Fruit fly (Drosophila melanogaster) whole organism, embryonic: ENCODE data around the gene CG18135.
A peak's percentile ranks its signal among the peaks of the same experiment; 100 is the strongest.

Source experiments
- Ada2b ChIP-seq: fragments of 200-800 bp; sonication (Bioruptor generic); IDR thresholded peaks from 2 replicates; pipeline ENCODE4 v1.3.6; 2022; ENCODE audit warnings: missing biosample characterization, missing genetic modification characterization
- B-H1 ChIP-seq: fragments of 200-800 bp; sonication (Bioruptor generic); IDR thresholded peaks from 3 replicates; pipeline ENCODE4 v1.3.6; 2022; ENCODE audit warnings: missing biosample characterization, missing genetic modification characterization
- BEAF-32 ChIP-seq: fragments of 200-800 bp; sonication (Bioruptor generic); optimal IDR thresholded peaks from 3 replicates; lab custom pipeline; 2017; ENCODE audit warnings: missing biosample characterization, missing genetic modification characterization, mild to moderate bottlenecking, moderate library complexity, missing genetic modification reagents
- C15 ChIP-seq: fragments of 200-800 bp; sonication (Bioruptor generic); IDR thresholded peaks from 3 replicates; pipeline ENCODE4 v1.3.6; 2022; ENCODE audit warnings: missing biosample characterization, missing genetic modification characterization
- CG10267 ChIP-seq: fragments of 200-800 bp; sonication (Bioruptor generic); optimal IDR thresholded peaks from 2 replicates; lab custom pipeline; 2018; ENCODE audit warnings: missing biosample characterization, mild to moderate bottlenecking, missing genetic modification characterization, moderate library complexity
- CG11093 ChIP-seq: fragments of 200-800 bp; sonication (Bioruptor generic); IDR thresholded peaks from 3 replicates; pipeline ENCODE4 v1.3.6; 2022; ENCODE audit warnings: missing biosample characterization, missing genetic modification characterization
- CG14667 ChIP-seq: fragments of 200-800 bp; sonication (Bioruptor generic); IDR thresholded peaks from 2 replicates; pipeline ENCODE4 v1.3.6; 2022; ENCODE audit warnings: missing biosample characterization, missing genetic modification characterization
- CG14710 ChIP-seq: fragments of 200-800 bp; sonication (Bioruptor generic); optimal IDR thresholded peaks from 3 replicates; lab custom pipeline; 2019; ENCODE audit warnings: missing biosample characterization, mild to moderate bottlenecking, missing genetic modification characterization, moderate library complexity
- CG16779 ChIP-seq: fragments of 200-800 bp; sonication (Bioruptor generic); IDR thresholded peaks from 2 replicates; pipeline ENCODE4 v1.3.6; 2022; ENCODE audit warnings: missing biosample characterization, missing genetic modification characterization
- CG2199 ChIP-seq: fragments of 200-800 bp; sonication (Bioruptor generic); IDR thresholded peaks from 3 replicates; pipeline ENCODE4 v1.3.6; 2022; ENCODE audit warnings: missing biosample characterization, missing genetic modification characterization
- CG33557 ChIP-seq: fragments of 200-800 bp; sonication (Bioruptor generic); optimal IDR thresholded peaks from 2 replicates; lab custom pipeline; 2019; ENCODE audit warnings: missing biosample characterization, mild to moderate bottlenecking, missing genetic modification characterization, moderate library complexity
- CG34224 ChIP-seq: fragments of 200-800 bp; sonication (Bioruptor generic); IDR thresholded peaks from 3 replicates; pipeline ENCODE4 v1.3.6; 2022; ENCODE audit warnings: missing biosample characterization, missing genetic modification characterization; ENCODE audit not compliant: partially characterized antibody
- CG42726 ChIP-seq: fragments of 200-800 bp; sonication (Bioruptor generic); IDR thresholded peaks from 2 replicates; pipeline ENCODE4 v1.3.6; 2022; ENCODE audit warnings: missing biosample characterization, missing genetic modification characterization; ENCODE audit not compliant: partially characterized antibody
- CG4617 ChIP-seq: fragments of 200-800 bp; sonication (Bioruptor generic); optimal IDR thresholded peaks from 3 replicates; lab custom pipeline; 2016; ENCODE audit warnings: missing biosample characterization, missing genetic modification characterization, borderline replicate concordance
- CG5953 ChIP-seq: fragments of 200-800 bp; sonication (Bioruptor generic); IDR thresholded peaks from 2 replicates; pipeline ENCODE4 v1.3.6; 2022; ENCODE audit warnings: missing biosample characterization, missing genetic modification characterization
- CG6791 ChIP-seq: fragments of 200-800 bp; sonication (Bioruptor generic); IDR thresholded peaks from 3 replicates; pipeline ENCODE4 v1.3.6; 2022; ENCODE audit warnings: missing biosample characterization, missing genetic modification characterization; ENCODE audit not compliant: partially characterized antibody
- CG7372 ChIP-seq: fragments of 200-800 bp; sonication (Bioruptor generic); IDR thresholded peaks from 2 replicates; pipeline ENCODE4 v1.3.6; 2022; ENCODE audit warnings: missing biosample characterization, missing genetic modification characterization
- CG8478 ChIP-seq: fragments of >200 bp; optimal IDR thresholded peaks from 2 replicates; lab custom pipeline; 2018
- CG8924 ChIP-seq: fragments of 200-800 bp; optimal IDR thresholded peaks from 3 replicates; lab custom pipeline; 2019; ENCODE audit warnings: missing biosample characterization, mild to moderate bottlenecking, missing genetic modification characterization, moderate library complexity
- Dek ChIP-seq: fragments of 200-800 bp; sonication (Bioruptor generic); optimal IDR thresholded peaks from 3 replicates; lab custom pipeline; 2019; ENCODE audit warnings: missing biosample characterization, mild to moderate bottlenecking, missing genetic modification characterization, moderate library complexity
- Dll ChIP-seq: fragments of 200-800 bp; sonication (Bioruptor generic); IDR thresholded peaks from 4 replicates; pipeline ENCODE4 v1.3.6; 2022; ENCODE audit warnings: missing biosample characterization, missing genetic modification characterization; ENCODE audit not compliant: partially characterized antibody
- Ets97D ChIP-seq: fragments of 200-800 bp; sonication (Bioruptor generic); optimal IDR thresholded peaks from 3 replicates; lab custom pipeline; 2016; ENCODE audit warnings: missing biosample characterization, missing genetic modification characterization
- Gug ChIP-seq: fragments of 200-800 bp; sonication (Bioruptor generic); IDR thresholded peaks from 4 replicates; pipeline ENCODE4 v1.3.6; 2022; ENCODE audit warnings: missing biosample characterization, missing genetic modification characterization
- HLH54F ChIP-seq: fragments of 200-800 bp; sonication (Bioruptor generic); optimal IDR thresholded peaks from 3 replicates; lab custom pipeline; 2016; ENCODE audit warnings: missing biosample characterization, missing genetic modification characterization
- Sox100B ChIP-seq: fragments of 200-800 bp; sonication (Bioruptor generic); optimal IDR thresholded peaks from 3 replicates; lab custom pipeline; 2018; ENCODE audit warnings: missing biosample characterization, mild to moderate bottlenecking, missing genetic modification characterization
- abd-A ChIP-seq: fragments of 200-800 bp; sonication (Bioruptor generic); optimal IDR thresholded peaks from 3 replicates; lab custom pipeline; 2019; ENCODE audit warnings: missing biosample characterization, mild to moderate bottlenecking, missing genetic modification characterization, moderate library complexity
- ase ChIP-seq: fragments of 200-800 bp; sonication (Bioruptor generic); IDR thresholded peaks from 3 replicates; pipeline ENCODE4 v1.3.6; 2022; ENCODE audit warnings: missing biosample characterization, missing genetic modification characterization
- cad ChIP-seq: fragments of >200 bp; optimal IDR thresholded peaks from 2 replicates; lab custom pipeline; 2017; ENCODE audit warnings: missing biosample characterization, missing genetic modification characterization
- chinmo ChIP-seq: fragments of 200-800 bp; sonication (Bioruptor generic); IDR thresholded peaks from 4 replicates; pipeline ENCODE4 v1.3.6; 2022; ENCODE audit warnings: missing biosample characterization, missing genetic modification characterization; ENCODE audit not compliant: partially characterized antibody
- ci ChIP-seq: fragments of 200-800 bp; sonication (Bioruptor generic); IDR thresholded peaks from 3 replicates; pipeline ENCODE4 v1.3.6; 2022; ENCODE audit warnings: missing biosample characterization, missing genetic modification characterization
- dmrt11E ChIP-seq: fragments of 200-800 bp; sonication (Bioruptor generic); optimal IDR thresholded peaks from 3 replicates; lab custom pipeline; 2018; ENCODE audit warnings: missing biosample characterization, mild to moderate bottlenecking, missing genetic modification characterization, moderate library complexity
- dmrt99B ChIP-seq: fragments of 200-800 bp; sonication (Bioruptor generic); optimal IDR thresholded peaks from 2 replicates; lab custom pipeline; 2018; ENCODE audit warnings: missing biosample characterization, mild to moderate bottlenecking, missing genetic modification characterization, moderate library complexity
- en ChIP-seq: fragments of 200-800 bp; sonication (Bioruptor generic); optimal IDR thresholded peaks from 2 replicates; lab custom pipeline; 2016; ENCODE audit warnings: missing biosample characterization, missing genetic modification characterization
- ewg ChIP-seq: fragments of 200-800 bp; sonication (Bioruptor generic); optimal IDR thresholded peaks from 3 replicates; lab custom pipeline; 2017; ENCODE audit warnings: mild to moderate bottlenecking, missing biosample characterization, missing genetic modification reagents, missing genetic modification characterization
- lab ChIP-seq: fragments of 200-800 bp; sonication (Bioruptor generic); optimal IDR thresholded peaks from 3 replicates; lab custom pipeline; 2017; ENCODE audit warnings: missing biosample characterization, missing genetic modification characterization, mild to moderate bottlenecking, moderate library complexity, missing genetic modification reagents
- otp ChIP-seq: fragments of 200-800 bp; sonication (Bioruptor generic); IDR thresholded peaks from 3 replicates; pipeline ENCODE4, ENCODE4 v1.3.6; 2022; ENCODE audit warnings: missing biosample characterization, missing genetic modification characterization
- sc ChIP-seq, 3 experiments: fragments of >200 bp in 2 of 3; fragments of 200-800 bp in 1 of 3; sonication (Bioruptor generic) in 1 of 3; optimal IDR thresholded peaks; 2 replicates in 2 of 3; 3 replicates in 1 of 3; lab custom pipeline; 2017; ENCODE audit warnings: mild to moderate bottlenecking in 1 of 3, missing biosample characterization in 1 of 3, missing genetic modification characterization in 1 of 3, missing genetic modification reagents in 1 of 3
- sens ChIP-seq: fragments of 200-800 bp; sonication (Bioruptor generic); peaks from one replicate; lab custom pipeline; 2016; ENCODE audit warnings: missing biosample characterization, missing genetic modification characterization
- slou ChIP-seq: fragments of 200-800 bp; sonication (Bioruptor generic); optimal IDR thresholded peaks from 3 replicates; lab custom pipeline; 2016; ENCODE audit warnings: missing biosample characterization, missing genetic modification characterization
- sr ChIP-seq: fragments of 200-800 bp; sonication (Bioruptor generic); IDR thresholded peaks from 3 replicates; pipeline ENCODE4 v1.3.6; 2022; ENCODE audit warnings: missing biosample characterization, missing genetic modification characterization
- vvl ChIP-seq: fragments of 200-800 bp; sonication (Bioruptor generic); IDR thresholded peaks from 2 replicates; pipeline ENCODE4 v1.3.6; 2022; ENCODE audit warnings: missing biosample characterization, missing genetic modification characterization
- zfh1 ChIP-seq: fragments of 200-800 bp; sonication (Bioruptor generic); IDR thresholded peaks from 3 replicates; pipeline ENCODE4 v1.3.6; 2022; ENCODE audit warnings: missing biosample characterization, missing genetic modification characterization

CG18135 gene

dm6 chr3L:19020467-19020866 is 22.4 kb upstream of the CG18135 start (continued):
- TF ChIP-seq ase (GFP tag; lab: Robert Waterston, UW) = no peak
- 0 out of 3 replicates have a peak, but pooled peaks have one; percentile 26 for TF ChIP-seq zfh1 (GFP tag; lab: Robert Waterston, UW)
- no peak for TF ChIP-seq CG8478
- TF ChIP-seq Sox100B (GFP tag; lab: Kevin White, UChicago) = no peak
- no peak for TF ChIP-seq C15 (GFP tag; lab: Robert Waterston, UW)
- TF ChIP-seq B-H1 (GFP tag; lab: Robert Waterston, UW) = no peak
- peak; percentile 3 for TF ChIP-seq abd-A (tag; lab: Kevin White, UChicago)
- TF ChIP-seq Dek (tag; lab: Kevin White, UChicago) = no peak
- no peak for TF ChIP-seq CG34224 (GFP tag; lab: Robert Waterston, UW)
- no peak for TF ChIP-seq CG6791
- TF ChIP-seq lab (GFP tag; lab: Kevin White, UChicago) = peak; percentile 14
- TF ChIP-seq ewg = no peak
- no peak for TF ChIP-seq CG14667 (GFP tag; lab: Robert Waterston, UW)
- no peak for TF ChIP-seq CG14710 (tag; lab: Kevin White, UChicago)
- TF ChIP-seq cad (GFP tag; lab: Kevin White, UChicago) = no peak
- no peak for TF ChIP-seq dmrt11E (tag; lab: Kevin White, UChicago)
- 0 out of 3 replicates have a peak, but pooled peaks have one; percentile 25 for TF ChIP-seq ci (GFP tag; lab: Robert Waterston, UW)
- TF ChIP-seq en (GFP tag; lab: Kevin White, UChicago) = no peak
- peak; percentile 64 for TF ChIP-seq sr (GFP tag; lab: Robert Waterston, UW)
- no peak for TF ChIP-seq Gug (GFP tag; lab: Robert Waterston, UW)
- no peak for TF ChIP-seq Ets97D (GFP tag; lab: Kevin White, UChicago)
- no peak for TF ChIP-seq sc (optimal IDR thresholded peaks at IDR 0.05; lab: Kevin White, UChicago)
- no peak for TF ChIP-seq sc (GFP tag; optimal IDR thresholded peaks at IDR 0.05; lab: Kevin White, UChicago)
- no peak for TF ChIP-seq dmrt99B (tag; lab: Kevin White, UChicago)
- no peak for TF ChIP-seq CG16779 (GFP tag; lab: Robert Waterston, UW)
- peak; percentile 71; the same call in 1 of the 3 replicates for TF ChIP-seq CG2199 (GFP tag; lab: Robert Waterston, UW)
- TF ChIP-seq HLH54F (GFP tag; lab: Kevin White, UChicago) = no peak
- TF ChIP-seq vvl (GFP tag; lab: Robert Waterston, UW) = no peak
- TF ChIP-seq slou (GFP tag; lab: Kevin White, UChicago) = no peak
- no peak for TF ChIP-seq CG7372 (GFP tag; lab: Robert Waterston, UW)
- no peak for TF ChIP-seq CG8924 (tag; lab: Kevin White, UChicago)
- TF ChIP-seq CG5953 = no peak
- TF ChIP-seq CG33557 = no peak
- no peak for TF ChIP-seq sens
- TF ChIP-seq Dll (GFP tag; lab: Robert Waterston, UW) = no peak
- TF ChIP-seq BEAF-32 (GFP tag; lab: Kevin White, UChicago) = no peak
- no peak for TF ChIP-seq CG11093 (GFP tag; lab: Robert Waterston, UW)
- TF ChIP-seq CG10267 (tag; lab: Kevin White, UChicago) = no peak
- TF ChIP-seq CG42726 (GFP tag; lab: Robert Waterston, UW) = no peak
- TF ChIP-seq CG4617 = no peak
- TF ChIP-seq Ada2b (GFP tag; lab: Robert Waterston, UW) = no peak
- no peak for TF ChIP-seq chinmo (GFP tag; lab: Robert Waterston, UW)
- TF ChIP-seq otp (GFP tag; lab: Robert Waterston, UW) = no peak
